Worm (Caenorhabditis elegans): ENCODE measurements around the gene tsp-4.

DNA sequence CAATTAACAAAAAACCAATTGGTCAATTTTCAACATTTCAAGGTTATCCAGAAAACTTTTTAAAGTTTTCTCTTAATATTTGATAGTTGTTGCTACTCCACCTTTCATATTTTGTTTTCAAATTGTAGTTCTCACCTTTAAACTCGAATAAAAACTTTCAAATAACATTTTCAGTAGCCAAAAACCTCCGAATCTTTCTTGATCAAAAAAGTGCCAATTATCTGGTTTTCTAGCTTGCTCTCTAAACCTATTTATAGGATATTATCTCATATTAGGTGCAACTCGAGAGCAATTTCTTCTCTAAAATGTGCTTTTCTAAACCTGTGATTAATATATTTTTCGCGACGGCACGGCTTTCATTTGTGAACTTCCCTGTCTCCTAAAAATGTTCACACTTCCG is 32.9 kb downstream of the tsp-4 start, which contains the start of gene sru-26:
- TF ChIP-seq W03F9.2 (tag; optimal IDR thresholded peaks at IDR 0.05) (no peak), dao-5 (tag; optimal IDR thresholded peaks at IDR 0.05) (no peak), him-1 (tag; optimal IDR thresholded peaks at IDR 0.05) (no peak)

Data from whole organism, L4/young adult.